Worm (Caenorhabditis elegans): ENCODE data around the gene ifg-1.

DNA sequence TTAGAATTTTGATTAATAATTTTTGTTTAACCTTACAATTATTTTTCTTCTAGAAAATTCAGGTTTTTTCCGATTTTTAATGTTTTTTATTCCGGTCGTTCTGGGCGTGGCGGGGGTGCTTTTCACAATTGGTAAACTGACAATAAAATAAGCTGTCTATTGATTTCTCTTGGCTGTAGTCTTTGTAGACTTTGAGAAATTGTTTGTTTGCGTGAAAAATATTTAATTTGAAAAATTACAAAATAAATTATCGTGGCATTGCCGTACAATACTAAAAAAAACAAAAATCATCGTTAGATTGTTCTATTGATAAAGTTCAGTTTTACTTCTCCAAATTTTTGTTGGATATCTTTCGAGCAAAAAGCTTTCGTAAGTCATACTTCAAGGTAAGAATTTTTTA is 29.5 kb downstream of the ifg-1 start, which contains the start of gene F35C11.3:
- TF ChIP-seq unc-130 (GFP tag; optimal IDR thresholded peaks at IDR 0.05): no peak
- TF ChIP-seq nhr-237 (tag; optimal IDR thresholded peaks at IDR 0.05): no peak
